Fruit fly (Drosophila melanogaster): ENCODE measurements around the gene CG34164.

The CG34164 gene

dm6 chr2L:12045941-12046855 is 9.9 kb upstream of the CG34164 start, which contains the start of gene CG6770 (continued):
- TF ChIP-seq CG17568 (GFP tag; optimal IDR thresholded peaks at IDR 0.05) (peak; percentile 84), HLH4C (GFP tag; IDR thresholded peaks at IDR 0.05; ENCODE audit: partially characterized antibody) (peak; percentile 34; the same call in 2 of the 3 replicates), zfh2 (GFP tag; optimal IDR thresholded peaks at IDR 0.05) (peak; percentile 51), inv (GFP tag; IDR thresholded peaks at IDR 0.05; ENCODE audit: partially characterized antibody) (no peak), CG3407 (GFP tag; optimal IDR thresholded peaks at IDR 0.05) (peak; percentile 55), unpg (GFP tag; optimal IDR thresholded peaks at IDR 0.05) (peak; percentile 89), CG7271 (tag; optimal IDR thresholded peaks at IDR 0.05) (no peak), gce (GFP tag; IDR thresholded peaks at IDR 0.05) (peak; percentile 71), CG15011 (GFP tag; optimal IDR thresholded peaks at IDR 0.05) (peak; percentile 65), Elba2 (GFP tag; optimal IDR thresholded peaks at IDR 0.05) (no peak), stwl (tag; optimal IDR thresholded peaks at IDR 0.05) (no peak), CG33213 (GFP tag; optimal IDR thresholded peaks at IDR 0.05) (peak; percentile 2), CG1832 (GFP tag; optimal IDR thresholded peaks at IDR 0.05) (no peak), pros (GFP tag; optimal IDR thresholded peaks at IDR 0.05) (no peak), Antp (GFP tag; optimal IDR thresholded peaks at IDR 0.05) (peak; percentile 33), CG15479 (GFP tag; optimal IDR thresholded peaks at IDR 0.05) (no peak), CkIIα-i1 (GFP tag; IDR thresholded peaks at IDR 0.05) (no peak), Sin3A (optimal IDR thresholded peaks at IDR 0.05) (no peak), CG18619 (GFP tag; optimal IDR thresholded peaks at IDR 0.05) (peak; percentile 86), pita (GFP tag; optimal IDR thresholded peaks at IDR 0.05) (no peak), danr (GFP tag; IDR thresholded peaks at IDR 0.05) (peak; percentile 69; the same call in 1 of the 2 replicates), Jarid2 (GFP tag; optimal IDR thresholded peaks at IDR 0.05) (peak; percentile 76), Fer2 (tag; optimal IDR thresholded peaks at IDR 0.05) (peak; percentile 80), chif (GFP tag; optimal IDR thresholded peaks at IDR 0.05) (peak in 1 of 2 experiments; percentile 19), CG10209 (GFP tag; optimal IDR thresholded peaks at IDR 0.05) (peak; percentile 73), CG8359 (GFP tag; optimal IDR thresholded peaks at IDR 0.05; ENCODE audit: borderline replicate concordance) (peak; percentile 29), Vsx1 (GFP tag; optimal IDR thresholded peaks at IDR 0.05) (peak; percentile 49), CG2129 (GFP tag; IDR thresholded peaks at IDR 0.05; ENCODE audit: partially characterized antibody) (no peak), CG12071 (GFP tag; optimal IDR thresholded peaks at IDR 0.05) (peak; percentile 37), bcd (GFP tag; optimal IDR thresholded peaks at IDR 0.05) (peak; percentile 72), Meics (GFP tag; optimal IDR thresholded peaks at IDR 0.05) (peak; percentile 91), CG1603 (tag; optimal IDR thresholded peaks at IDR 0.05) (peak; percentile 76), CG14710 (tag; optimal IDR thresholded peaks at IDR 0.05) (peak; percentile 36), kay (GFP tag; optimal IDR thresholded peaks at IDR 0.05) (peak; percentile 8), ash1 (GFP tag; optimal IDR thresholded peaks at IDR 0.05) (peak; percentile 17), CG8478 (optimal IDR thresholded peaks at IDR 0.05) (peak; percentile 21), bsh (GFP tag; optimal IDR thresholded peaks at IDR 0.05) (peak; percentile 46 to 75), unc-4 (GFP tag; IDR thresholded peaks at IDR 0.05; ENCODE audit: partially characterized antibody) (0 out of 2 replicates have a peak, but pooled peaks have one; percentile 32), Abd-B (GFP tag; optimal IDR thresholded peaks at IDR 0.05) (no peak), CG8924 (tag; optimal IDR thresholded peaks at IDR 0.05) (peak; percentile 87), CG17829 (tag; optimal IDR thresholded peaks at IDR 0.05) (peak; percentile 70), nerfin-2 (GFP tag; IDR thresholded peaks at IDR 0.05; ENCODE audit: partially characterized antibody) (no peak), Doc2 (GFP tag; IDR thresholded peaks at IDR 0.05) (no peak), CG3726 (GFP tag; IDR thresholded peaks at IDR 0.05) (peak; percentile 62; the same call in 1 of the 3 replicates), CG5953 (GFP tag; IDR thresholded peaks at IDR 0.05) (peak; percentile 69), btn (GFP tag; optimal IDR thresholded peaks at IDR 0.05) (no peak), trem (tag; optimal IDR thresholded peaks at IDR 0.05) (peak; percentile 27)
